Fruit fly (Drosophila melanogaster): Measurements from ENCODE around the gene CG7600.

CG7600 gene

dm6 chr3L:11205608-11206336, 4.8 kb upstream of the CG7600 start, which contains the start of gene Plod (continued):
- peak; percentile 32 for TF ChIP-seq CG1647 (GFP tag; optimal IDR thresholded peaks at IDR 0.05)
- no peak for TF ChIP-seq CG16815 (GFP tag; optimal IDR thresholded peaks at IDR 0.05)
- TF ChIP-seq Lpt (GFP tag; optimal IDR thresholded peaks at IDR 0.05): no peak
- TF ChIP-seq CG14050 (GFP tag; IDR thresholded peaks at IDR 0.05): peak; percentile 36; the same call in 2 of the 3 replicates
- TF ChIP-seq CG14014 (GFP tag; IDR thresholded peaks at IDR 0.05): no peak
- no peak for TF ChIP-seq CTCF (GFP tag; optimal IDR thresholded peaks at IDR 0.05)
- TF ChIP-seq CG8944 (GFP tag; optimal IDR thresholded peaks at IDR 0.05): peak; percentile 18
- peak; percentile 39; the same call in 1 of the 2 replicates for TF ChIP-seq Awh (GFP tag; IDR thresholded peaks at IDR 0.05)
- TF ChIP-seq CG6272 (GFP tag; IDR thresholded peaks at IDR 0.05): no peak; the same call in 1 of the 2 replicates
- peak; percentile 38; the same call in 1 of the 3 replicates for TF ChIP-seq CG11456 (GFP tag; IDR thresholded peaks at IDR 0.05)
- TF ChIP-seq CG10979 (tag; optimal IDR thresholded peaks at IDR 0.05): peak; percentile 4
- TF ChIP-seq ase (GFP tag; IDR thresholded peaks at IDR 0.05): no peak
- peak; percentile 92 for TF ChIP-seq sens (GFP tag)
- peak; percentile 77 for TF ChIP-seq Dek (tag; optimal IDR thresholded peaks at IDR 0.05)
- TF ChIP-seq Xrp1 (GFP tag; IDR thresholded peaks at IDR 0.05): peak; percentile 63; the same call in 1 of the 2 replicates
- peak; percentile 24 for TF ChIP-seq CG12071 (GFP tag; optimal IDR thresholded peaks at IDR 0.05)
- peak; percentile 53 for TF ChIP-seq CG17359 (tag; optimal IDR thresholded peaks at IDR 0.05)
- peak; percentile 11 for TF ChIP-seq Spps (tag; optimal IDR thresholded peaks at IDR 0.05)
- TF ChIP-seq ind (GFP tag; optimal IDR thresholded peaks at IDR 0.05): peak; percentile 37
- no peak for TF ChIP-seq ac (GFP tag; optimal IDR thresholded peaks at IDR 0.05)
- TF ChIP-seq CG13894 (tag; optimal IDR thresholded peaks at IDR 0.05): peak; percentile 56
- TF ChIP-seq Stat92E (GFP tag; optimal IDR thresholded peaks at IDR 0.05): peak in 1 of 3 experiments; percentile 16
- peak; percentile 52 for TF ChIP-seq Myb (GFP tag; optimal IDR thresholded peaks at IDR 0.05)
- no peak for TF ChIP-seq Fer2 (tag; optimal IDR thresholded peaks at IDR 0.05)
- TF ChIP-seq CG8290 (GFP tag; optimal IDR thresholded peaks at IDR 0.05): no peak
- no peak for TF ChIP-seq CG8290 (tag; optimal IDR thresholded peaks at IDR 0.05)
- no peak for TF ChIP-seq btn (GFP tag; optimal IDR thresholded peaks at IDR 0.05)
- TF ChIP-seq CG7357 (GFP tag; IDR thresholded peaks at IDR 0.05): peak; percentile 94
- TF ChIP-seq CG12155 (GFP tag; optimal IDR thresholded peaks at IDR 0.05): peak; percentile 21
- TF ChIP-seq vnd (GFP tag; IDR thresholded peaks at IDR 0.05; ENCODE audit: partially characterized antibody): no peak
- TF ChIP-seq CG12104 (GFP tag; optimal IDR thresholded peaks at IDR 0.05): no peak
- TF ChIP-seq Pdp1 (GFP tag; optimal IDR thresholded peaks at IDR 0.05): peak in 1 of 2 experiments; percentile 61
- TF ChIP-seq Hand (GFP tag; optimal IDR thresholded peaks at IDR 0.05): peak; percentile 25
- peak; percentile 25 for TF ChIP-seq CG15696 (tag; optimal IDR thresholded peaks at IDR 0.05)
- TF ChIP-seq CG9215 (GFP tag; IDR thresholded peaks at IDR 0.05): no peak
- TF ChIP-seq corto (GFP tag; optimal IDR thresholded peaks at IDR 0.05): no peak
- peak; percentile 48; the same call in 1 of the 3 replicates for TF ChIP-seq dysf (GFP tag; IDR thresholded peaks at IDR 0.05)
- TF ChIP-seq CG13123 (GFP tag; optimal IDR thresholded peaks at IDR 0.05): no peak
- TF ChIP-seq chn (GFP tag; optimal IDR thresholded peaks at IDR 0.05): peak; percentile 45
- no peak for TF ChIP-seq danr (GFP tag; IDR thresholded peaks at IDR 0.05)
- TF ChIP-seq odd (GFP tag; optimal IDR thresholded peaks at IDR 0.05): peak; percentile 33
- TF ChIP-seq Hmx (GFP tag; optimal IDR thresholded peaks at IDR 0.05): no peak
- TF ChIP-seq salm (tag; optimal IDR thresholded peaks at IDR 0.05): peak; percentile 5
- TF ChIP-seq CG10321 (GFP tag; IDR thresholded peaks at IDR 0.05): no peak
- TF ChIP-seq Nf-YC (tag; optimal IDR thresholded peaks at IDR 0.05): peak; percentile 52
- TF ChIP-seq Chrac-16 (GFP tag; optimal IDR thresholded peaks at IDR 0.05): peak; percentile 32
- no peak for TF ChIP-seq C15 (GFP tag; IDR thresholded peaks at IDR 0.05)
- TF ChIP-seq CG1603 (tag; optimal IDR thresholded peaks at IDR 0.05): peak; percentile 52
- no peak for TF ChIP-seq nerfin-2 (GFP tag; IDR thresholded peaks at IDR 0.05; ENCODE audit: partially characterized antibody)
- TF ChIP-seq Hsf (GFP tag; optimal IDR thresholded peaks at IDR 0.05): peak; percentile 42
- peak; percentile 43; the same call in 1 of the 3 replicates for TF ChIP-seq otp (GFP tag; IDR thresholded peaks at IDR 0.05)
